Worm (Caenorhabditis elegans): ENCODE data around the gene btb-17.

Gene btb-17

DNA sequence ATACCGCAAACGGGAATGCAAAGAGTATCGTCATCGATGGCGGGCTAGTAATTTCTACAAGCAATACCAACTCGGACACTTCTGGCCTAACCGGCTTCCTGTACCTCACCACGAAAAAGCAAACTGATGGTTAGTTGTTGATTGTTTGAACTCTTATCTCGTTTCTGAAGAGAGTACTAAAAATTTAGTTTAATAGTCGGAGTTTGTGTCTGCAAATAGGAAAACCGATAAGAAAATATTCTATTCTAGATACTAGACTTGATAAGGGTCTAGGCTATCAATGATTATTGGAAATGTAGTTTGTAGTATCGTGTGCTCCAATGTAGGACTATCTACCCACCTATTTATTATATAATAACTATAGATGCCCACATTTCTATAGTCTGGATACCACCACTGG is 23.6 kb downstream of the btb-17 start:
- TF ChIP-seq sma-3 (GFP tag; optimal IDR thresholded peaks at IDR 0.05) (no peak), sma-9 (GFP tag; optimal IDR thresholded peaks at IDR 0.05) (peak; percentile 0), sma-9 (tag; optimal IDR thresholded peaks at IDR 0.05) (no peak)

DNA sequence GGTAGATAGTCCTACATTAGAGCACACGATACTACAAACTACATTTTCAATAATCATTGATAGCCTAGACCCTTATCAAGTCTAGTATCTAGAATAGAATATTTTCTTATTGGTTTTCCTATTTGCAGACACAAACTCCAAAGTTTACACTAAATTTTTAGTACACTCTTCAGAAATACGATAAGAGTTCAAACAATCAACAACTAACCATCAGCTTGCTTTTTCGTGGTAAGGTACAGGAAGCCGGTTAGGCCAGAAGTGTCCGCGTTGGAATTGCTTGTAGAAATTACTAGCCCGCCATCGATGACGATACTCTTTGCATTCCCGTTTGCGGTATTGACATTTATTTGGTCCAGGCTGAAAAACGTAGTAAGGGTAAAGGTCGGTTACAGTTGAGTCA is 27.1 kb downstream of the btb-17 start, which contains the start of gene Y46D2A.1:
TSS of gene Y46D2A.1 (plus strand) at position 301 of the 400 bp plus-strand sequence.
- TF ChIP-seq aly-2 (tag; optimal IDR thresholded peaks at IDR 0.05) (no peak), R02D3.7 (tag; optimal IDR thresholded peaks at IDR 0.05) (no peak), unc-55 (GFP tag; optimal IDR thresholded peaks at IDR 0.05) (no peak), skn-1 (tag; optimal IDR thresholded peaks at IDR 0.05) (no peak)

DNA sequence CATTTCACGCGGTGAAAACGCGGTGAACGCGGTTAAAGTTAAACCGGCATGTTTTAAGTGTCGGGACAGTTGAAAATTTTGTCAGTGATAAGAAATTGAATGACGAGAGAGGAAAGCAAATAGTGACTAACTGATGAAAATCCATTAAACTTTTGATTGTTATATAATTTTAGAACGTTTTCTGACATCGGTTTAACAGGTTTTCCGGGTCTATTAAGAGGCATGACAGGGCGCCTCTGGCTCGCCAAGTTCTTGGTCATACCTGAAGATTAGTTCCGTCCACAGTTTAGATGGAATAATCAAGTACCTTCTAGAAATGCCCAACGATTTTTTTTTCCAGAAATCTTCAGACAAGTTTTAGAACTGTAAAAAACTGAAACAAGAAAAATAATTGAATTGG is 28.0 kb downstream of the btb-17 start, which contains the start of gene Y46D2A.2:
TSS of gene Y46D2A.2 (minus strand) at position 101 of the 400 bp plus-strand sequence.
- TF ChIP-seq nhr-12 (tag; optimal IDR thresholded peaks at IDR 0.05) (no peak), nhr-6 (tag; optimal IDR thresholded peaks at IDR 0.05) (no peak), mab-5 (tag; optimal IDR thresholded peaks at IDR 0.05) (no peak), snpc-4 (tag; optimal IDR thresholded peaks at IDR 0.05) (no peak), lin-39 (tag; optimal IDR thresholded peaks at IDR 0.05) (no peak), nhr-237 (tag; optimal IDR thresholded peaks at IDR 0.05) (no peak), nhr-10 (tag; optimal IDR thresholded peaks at IDR 0.05) (no peak), fos-1 (tag; optimal IDR thresholded peaks at IDR 0.05) (no peak), nhr-11 (tag; optimal IDR thresholded peaks at IDR 0.05) (no peak), skn-1 (tag; optimal IDR thresholded peaks at IDR 0.05) (no peak), zag-1 (tag; optimal IDR thresholded peaks at IDR 0.05) (no peak), Y55F3AM.14 (GFP tag; optimal IDR thresholded peaks at IDR 0.05) (no peak)

DNA sequence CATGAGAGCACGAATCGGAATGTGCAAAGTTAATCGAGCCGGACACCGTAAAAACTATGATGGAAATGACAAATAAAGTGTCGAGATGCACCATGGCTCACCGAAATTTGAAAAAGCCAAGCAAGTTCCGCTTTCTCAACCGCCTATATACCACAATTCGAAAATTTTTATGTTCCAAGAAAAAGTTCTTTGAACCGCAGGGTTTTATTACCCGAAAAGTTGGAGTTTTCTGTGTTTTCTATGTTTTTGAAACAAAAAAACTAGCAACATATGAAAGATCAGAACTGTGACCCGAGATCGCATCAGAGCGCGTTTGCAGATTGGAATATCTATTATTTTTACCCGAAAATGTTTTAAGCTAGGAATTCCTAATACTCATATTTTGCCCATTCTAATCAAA is 31.9 kb downstream of the btb-17 start, which contains the start of gene Y46D2A.3:
TSS of gene Y46D2A.3 (minus strand) at position 101 of the 400 bp plus-strand sequence.
- TF ChIP-seq egl-27 (tag; optimal IDR thresholded peaks at IDR 0.05) (no peak), snpc-4 (tag; optimal IDR thresholded peaks at IDR 0.05) (no peak), blmp-1 (tag; optimal IDR thresholded peaks at IDR 0.05; ENCODE audit: insufficient read depth) (no peak), lin-13 (GFP tag; optimal IDR thresholded peaks at IDR 0.05) (no peak), unc-62 (GFP tag; optimal IDR thresholded peaks at IDR 0.05) (no peak)

DNA sequence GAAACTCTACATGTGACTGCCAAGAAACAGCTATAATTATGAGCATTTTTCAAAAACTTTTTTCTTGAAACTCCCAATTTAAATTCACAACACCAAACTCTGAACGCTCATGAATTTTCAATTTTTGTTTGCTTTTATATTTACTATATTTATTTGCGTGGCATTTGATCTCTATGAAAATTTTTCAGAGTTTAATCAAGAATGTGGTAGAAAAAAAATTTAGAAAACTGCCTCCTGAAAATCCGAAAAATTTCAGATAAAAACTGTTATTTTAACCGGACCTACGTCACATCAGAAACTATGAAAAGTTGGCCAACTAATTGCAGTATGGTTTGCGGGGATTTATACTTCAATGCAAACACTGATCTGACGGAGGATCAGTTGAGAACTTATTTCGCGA is 36.8 kb downstream of the btb-17 start, which contains the start of gene irld-27:
TSS of gene irld-27 (plus strand) at position 301 of the 400 bp plus-strand sequence.
- TF ChIP-seq C34F6.9 (tag; optimal IDR thresholded peaks at IDR 0.05) (no peak), gmeb-1 (tag; optimal IDR thresholded peaks at IDR 0.05) (no peak), nhr-129 (tag; optimal IDR thresholded peaks at IDR 0.05) (no peak), aly-2 (tag; optimal IDR thresholded peaks at IDR 0.05) (no peak), nhr-25 (tag; optimal IDR thresholded peaks at IDR 0.05) (no peak), F13H6.1 (tag; optimal IDR thresholded peaks at IDR 0.05) (no peak), lin-13 (GFP tag; optimal IDR thresholded peaks at IDR 0.05) (no peak), ZK546.5 (tag; optimal IDR thresholded peaks at IDR 0.05) (no peak), mbf-1 (tag; optimal IDR thresholded peaks at IDR 0.05) (no peak), nhr-237 (tag; optimal IDR thresholded peaks at IDR 0.05) (no peak), nhr-11 (tag; optimal IDR thresholded peaks at IDR 0.05) (no peak), nhr-6 (tag; optimal IDR thresholded peaks at IDR 0.05) (no peak), crh-2 (tag; optimal IDR thresholded peaks at IDR 0.05) (no peak), nhr-10 (tag; optimal IDR thresholded peaks at IDR 0.05) (no peak), unc-55 (GFP tag; optimal IDR thresholded peaks at IDR 0.05) (no peak), ceh-16 (tag; optimal IDR thresholded peaks at IDR 0.05) (no peak), mdl-1 (tag; optimal IDR thresholded peaks at IDR 0.05) (no peak), nhr-21 (tag; optimal IDR thresholded peaks at IDR 0.05) (no peak)

DNA sequence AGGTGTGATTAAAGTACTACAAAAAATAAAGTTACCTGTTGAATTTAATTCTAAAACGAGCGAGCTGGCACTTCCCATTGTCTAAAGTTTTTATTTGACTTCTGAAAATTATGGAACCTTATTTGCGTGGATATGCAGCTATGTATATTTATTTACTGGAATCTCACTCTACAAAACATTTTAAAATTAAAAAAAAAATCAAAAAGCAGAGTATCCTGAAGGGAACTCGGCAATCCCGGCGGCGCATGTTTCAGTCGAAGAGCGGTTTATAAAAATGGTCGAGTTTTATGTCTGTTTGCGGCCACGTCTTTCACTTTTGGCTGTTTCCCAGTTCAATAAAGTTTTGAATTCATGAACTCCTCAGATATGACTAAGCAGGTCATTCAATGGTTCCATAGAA is 41.8 kb downstream of the btb-17 start, which contains the start of gene F14D2.19:
TSS of gene F14D2.19 (minus strand) at position 101 of the 400 bp plus-strand sequence.
- no peak for TF ChIP-seq lin-39 (tag; optimal IDR thresholded peaks at IDR 0.05)
- TF ChIP-seq sma-3 (GFP tag; optimal IDR thresholded peaks at IDR 0.05), result no peak
- no peak for TF ChIP-seq ama-1 (optimal IDR thresholded peaks at IDR 0.05)
- TF ChIP-seq egl-27 (tag; optimal IDR thresholded peaks at IDR 0.05), result no peak
- TF ChIP-seq nhr-12 (tag; optimal IDR thresholded peaks at IDR 0.05), result no peak
- TF ChIP-seq aly-2 (tag; optimal IDR thresholded peaks at IDR 0.05), result no peak
- no peak for TF ChIP-seq nhr-23 (tag; optimal IDR thresholded peaks at IDR 0.05)
- no peak for TF ChIP-seq lin-11 (tag; optimal IDR thresholded peaks at IDR 0.05)
